Worm (Caenorhabditis elegans): Measurements from ENCODE around the gene ascc-1.

The ascc-1 gene

DNA sequence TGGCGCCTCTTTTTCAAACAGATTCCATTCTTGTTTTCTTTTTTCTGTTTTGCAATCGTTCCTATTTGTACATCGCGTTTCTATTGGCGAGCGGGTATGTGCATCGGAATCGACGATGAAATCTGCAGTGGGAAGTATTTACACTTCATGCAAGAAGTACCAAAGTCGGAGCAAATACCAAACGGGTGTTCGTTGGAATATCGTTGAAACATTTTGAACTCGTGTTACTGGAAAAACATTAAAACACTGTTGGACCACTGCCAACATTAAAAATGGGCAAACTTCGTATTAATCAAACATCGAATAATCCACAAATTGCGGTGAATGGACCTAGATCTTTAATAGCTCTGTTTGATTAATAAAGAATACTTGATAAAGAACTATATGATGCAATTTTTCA is 21.7 kb downstream of the ascc-1 start, which contains the start of gene C23H3.9:
Gene C23H3.9, minus strand, starts transcription at position 101 of the 400 bp plus-strand sequence.
- TF ChIP-seq nhr-23 (tag; optimal IDR thresholded peaks at IDR 0.05), result no peak
- no peak for TF ChIP-seq sea-2 (GFP tag; optimal IDR thresholded peaks at IDR 0.05)
- TF ChIP-seq lin-15B (tag; optimal IDR thresholded peaks at IDR 0.05), result no peak
- no peak for TF ChIP-seq nfya-1 (tag; optimal IDR thresholded peaks at IDR 0.05; ENCODE audit: insufficient read depth)
- no peak for TF ChIP-seq nhr-28 (tag; optimal IDR thresholded peaks at IDR 0.05)
- no peak for TF ChIP-seq tbx-2 (tag; optimal IDR thresholded peaks at IDR 0.05)
- no peak for TF ChIP-seq unc-39 (tag; optimal IDR thresholded peaks at IDR 0.05)
- no peak for TF ChIP-seq skn-1 (tag; optimal IDR thresholded peaks at IDR 0.05)
- TF ChIP-seq ceh-16 (tag; optimal IDR thresholded peaks at IDR 0.05), result no peak
- TF ChIP-seq nhr-67 (tag; optimal IDR thresholded peaks at IDR 0.05), result no peak
- TF ChIP-seq egl-27 (tag; optimal IDR thresholded peaks at IDR 0.05), result no peak

DNA sequence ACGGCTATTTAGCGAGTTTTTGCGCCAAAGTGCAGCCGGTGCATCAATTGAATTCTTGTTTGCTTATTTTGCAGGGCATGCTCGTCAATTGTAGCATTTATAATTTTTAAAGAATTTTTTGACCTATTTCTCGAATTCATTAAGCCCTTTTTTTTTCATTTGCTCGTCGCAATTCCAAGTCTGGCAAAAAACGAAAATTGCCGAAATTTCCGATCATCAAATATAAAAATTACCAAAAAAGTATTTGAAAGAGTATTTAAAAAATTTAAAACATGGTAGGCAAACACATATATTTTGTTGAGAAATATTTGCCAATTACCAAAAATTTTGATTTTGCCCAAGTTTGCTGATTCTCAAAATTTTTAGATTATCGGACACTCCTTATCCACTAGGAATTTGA is 26.7 kb downstream of the ascc-1 start, which contains the start of gene C50D2.6:
Gene C50D2.6, plus strand, starts transcription at position 301 of the 400 bp plus-strand sequence.
- no peak for TF ChIP-seq pqm-1 (tag; optimal IDR thresholded peaks at IDR 0.05)
- no peak for TF ChIP-seq aly-2 (tag; optimal IDR thresholded peaks at IDR 0.05)
- TF ChIP-seq daf-12 (tag; optimal IDR thresholded peaks at IDR 0.05), result no peak
- TF ChIP-seq elt-2 (tag; optimal IDR thresholded peaks at IDR 0.05), result no peak
- TF ChIP-seq nhr-12 (tag; optimal IDR thresholded peaks at IDR 0.05), result no peak
- no peak for TF ChIP-seq lin-15B (tag; optimal IDR thresholded peaks at IDR 0.05)
- no peak for TF ChIP-seq pha-4 (tag; optimal IDR thresholded peaks at IDR 0.05)
- no peak for TF ChIP-seq snpc-4 (tag; optimal IDR thresholded peaks at IDR 0.05)
- no peak for TF ChIP-seq nhr-23 (tag; optimal IDR thresholded peaks at IDR 0.05)
- TF ChIP-seq egl-5 (tag; optimal IDR thresholded peaks at IDR 0.05), result no peak
- no peak for TF ChIP-seq R02D3.7 (tag; optimal IDR thresholded peaks at IDR 0.05)

DNA sequence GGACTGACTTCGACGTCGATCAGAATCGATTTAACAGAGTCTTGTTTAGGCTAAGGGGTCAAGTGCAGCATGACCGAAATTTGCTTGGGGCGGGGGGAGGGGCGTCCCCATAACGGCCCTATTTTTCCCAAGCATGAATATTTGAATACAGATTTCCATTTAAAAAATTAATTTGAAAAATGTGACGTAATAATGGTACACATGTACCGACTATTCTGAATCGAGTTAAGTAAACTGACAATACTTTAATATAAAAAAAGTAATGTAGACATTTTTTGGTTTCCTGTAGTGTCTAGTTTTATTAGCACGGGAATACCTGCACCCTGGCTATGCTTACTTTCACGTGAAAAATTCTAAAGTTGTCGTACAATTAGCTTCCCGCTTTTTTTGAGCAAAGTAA is 29.3 kb downstream of the ascc-1 start:
- TF ChIP-seq nhr-77 (tag; optimal IDR thresholded peaks at IDR 0.05) (no peak), ceh-28 (tag; optimal IDR thresholded peaks at IDR 0.05) (no peak), elt-1 (tag; optimal IDR thresholded peaks at IDR 0.05) (no peak), nhr-28 (tag; optimal IDR thresholded peaks at IDR 0.05) (no peak), nhr-12 (tag; optimal IDR thresholded peaks at IDR 0.05) (no peak), lin-39 (tag; optimal IDR thresholded peaks at IDR 0.05) (no peak), egl-27 (tag; optimal IDR thresholded peaks at IDR 0.05) (no peak), ztf-11 (tag; optimal IDR thresholded peaks at IDR 0.05) (no peak), ama-1 (optimal IDR thresholded peaks at IDR 0.05) (no peak), unc-39 (tag; optimal IDR thresholded peaks at IDR 0.05) (no peak), elt-3 (tag; optimal IDR thresholded peaks at IDR 0.05) (no peak), ceh-16 (tag; optimal IDR thresholded peaks at IDR 0.05) (no peak), ceh-82 (tag; optimal IDR thresholded peaks at IDR 0.05) (no peak), sea-2 (GFP tag; optimal IDR thresholded peaks at IDR 0.05) (no peak), hmg-11 (tag; optimal IDR thresholded peaks at IDR 0.05) (no peak), nhr-76 (tag; optimal IDR thresholded peaks at IDR 0.05) (no peak), nhr-25 (tag; optimal IDR thresholded peaks at IDR 0.05) (no peak)

DNA sequence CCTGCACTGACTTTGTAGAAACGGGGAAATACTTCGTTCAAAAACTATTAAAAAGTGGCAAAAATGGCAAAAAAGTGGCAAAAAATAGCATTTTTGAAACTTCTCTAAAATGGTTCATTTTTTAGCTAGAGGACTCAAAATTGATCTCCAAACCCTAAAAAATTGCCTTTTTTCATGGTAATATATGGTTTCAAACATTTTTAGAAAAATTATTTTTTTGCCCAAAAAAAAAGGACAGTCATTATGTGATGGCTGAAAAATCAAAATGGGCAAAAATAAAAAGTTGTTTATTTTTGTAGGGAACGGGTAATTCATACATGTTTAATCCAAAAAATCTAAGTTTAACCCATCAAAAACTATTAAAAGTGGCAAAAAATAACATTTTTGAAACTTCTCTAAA is 30.5 kb downstream of the ascc-1 start:
- no peak for TF ChIP-seq ztf-11 (tag; optimal IDR thresholded peaks at IDR 0.05)
- TF ChIP-seq ceh-28 (tag; optimal IDR thresholded peaks at IDR 0.05), result no peak
- no peak for TF ChIP-seq ceh-82 (tag; optimal IDR thresholded peaks at IDR 0.05)
- no peak for TF ChIP-seq unc-62 (GFP tag; optimal IDR thresholded peaks at IDR 0.05)
- TF ChIP-seq skn-1 (tag; optimal IDR thresholded peaks at IDR 0.05), result no peak
- TF ChIP-seq pqm-1 (tag; optimal IDR thresholded peaks at IDR 0.05), result no peak
- no peak for TF ChIP-seq fkh-10 (GFP tag; optimal IDR thresholded peaks at IDR 0.05)
- no peak for TF ChIP-seq ceh-16 (tag; optimal IDR thresholded peaks at IDR 0.05)
- no peak for TF ChIP-seq snpc-4 (tag; optimal IDR thresholded peaks at IDR 0.05)
- no peak for TF ChIP-seq hmg-11 (tag; optimal IDR thresholded peaks at IDR 0.05)
- TF ChIP-seq fkh-2 (tag; optimal IDR thresholded peaks at IDR 0.05), result no peak
- no peak for TF ChIP-seq elt-3 (tag; optimal IDR thresholded peaks at IDR 0.05)
- TF ChIP-seq tbx-2 (tag; optimal IDR thresholded peaks at IDR 0.05), result no peak
- TF ChIP-seq nhr-77 (tag; optimal IDR thresholded peaks at IDR 0.05), result no peak
- TF ChIP-seq nhr-25 (tag; optimal IDR thresholded peaks at IDR 0.05), result no peak
- no peak for TF ChIP-seq jun-1 (tag; optimal IDR thresholded peaks at IDR 0.05)

DNA sequence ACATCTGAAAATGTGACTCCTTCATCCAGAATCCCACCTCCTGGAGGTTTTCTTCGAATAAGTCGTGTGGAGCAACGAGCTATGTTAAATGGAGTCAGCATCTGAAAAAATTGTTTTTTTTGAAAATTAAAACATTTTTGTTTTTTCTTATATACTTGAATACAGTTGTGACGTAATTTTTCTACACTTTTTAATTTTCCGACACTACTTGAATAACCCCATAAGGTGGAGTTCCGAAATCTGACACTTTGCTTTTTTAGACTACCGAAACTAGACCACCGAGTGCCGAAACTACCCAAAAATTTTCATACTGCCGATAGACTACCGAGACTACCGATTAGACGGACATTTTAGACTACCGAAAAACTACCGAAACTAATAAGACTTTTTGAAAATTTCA is 33.9 kb downstream of the ascc-1 start, which contains the start of gene mcat-1:
Gene mcat-1, minus strand, starts transcription at position 101 of the 400 bp plus-strand sequence.
- no peak for TF ChIP-seq nhr-43 (tag; optimal IDR thresholded peaks at IDR 0.05; ENCODE audit: poor library complexity, severe bottlenecking)
- no peak for TF ChIP-seq zag-1 (tag; optimal IDR thresholded peaks at IDR 0.05)
- TF ChIP-seq egl-5 (tag; optimal IDR thresholded peaks at IDR 0.05), result no peak
- TF ChIP-seq fkh-10 (GFP tag; optimal IDR thresholded peaks at IDR 0.05), result no peak
- TF ChIP-seq snpc-4 (tag; optimal IDR thresholded peaks at IDR 0.05), result no peak
- no peak for TF ChIP-seq nfya-1 (tag; optimal IDR thresholded peaks at IDR 0.05; ENCODE audit: insufficient read depth)
